Worm (Caenorhabditis elegans): ENCODE measurements around the gene srz-25.

The srz-25 gene

ce11 chrV:17542304-17542703 lies 1.9 kb downstream of the srz-25 start (continued):
- TF ChIP-seq hlh-30 (tag; optimal IDR thresholded peaks at IDR 0.05; ENCODE audit: insufficient read depth) (no peak), ZK546.5 (tag; optimal IDR thresholded peaks at IDR 0.05) (no peak), dmd-9 (GFP tag; IDR thresholded peaks at IDR 0.05) (no peak), arid-1 (GFP tag; conservative IDR thresholded peaks at IDR 0.05) (no peak), aha-1 (tag) (no peak), F44E2.7 (GFP tag; IDR thresholded peaks at IDR 0.05) (no peak), ZK337.2 (GFP tag; IDR thresholded peaks at IDR 0.05) (no peak), madf-5 (GFP tag; IDR thresholded peaks at IDR 0.05) (0 out of 4 replicates have a peak, but pooled peaks of 1 of the 2 experiments have one; percentile 35), lin-39 (tag; optimal IDR thresholded peaks at IDR 0.05) (no peak), ceh-82 (tag; optimal IDR thresholded peaks at IDR 0.05) (no peak), zfp-3 (GFP tag; conservative IDR thresholded peaks at IDR 0.05) (0 out of 2 replicates have a peak, but pooled peaks have one; percentile 39), nhr-42 (GFP tag; IDR thresholded peaks at IDR 0.05) (no peak), lin-13 (GFP tag; optimal IDR thresholded peaks at IDR 0.05) (no peak), daf-16 (GFP tag; optimal IDR thresholded peaks at IDR 0.05) (no peak), daf-16 (tag; optimal IDR thresholded peaks at IDR 0.05) (peak; percentile 13), madf-9 (GFP tag; conservative IDR thresholded peaks at IDR 0.05) (no peak), mes-2 (tag; optimal IDR thresholded peaks at IDR 0.05; ENCODE audit: poor library complexity, severe bottlenecking) (peak; percentile 1), duxl-1 (tag; optimal IDR thresholded peaks at IDR 0.05; ENCODE audit: poor library complexity) (peak; percentile 65), daf-19 (GFP tag; conservative IDR thresholded peaks at IDR 0.05) (no peak), egl-43 (GFP tag; IDR thresholded peaks at IDR 0.05) (peak; percentile 75), ceh-28 (tag; optimal IDR thresholded peaks at IDR 0.05) (no peak), tra-1 (GFP tag; IDR thresholded peaks at IDR 0.05) (no peak), hif-1 (tag; optimal IDR thresholded peaks at IDR 0.05) (no peak), ztf-7 (tag; optimal IDR thresholded peaks at IDR 0.05) (no peak), F49E8.2 (tag; optimal IDR thresholded peaks at IDR 0.05; ENCODE audit: borderline replicate concordance) (no peak), mep-1 (tag; optimal IDR thresholded peaks at IDR 0.05) (no peak), nhr-48 (tag; optimal IDR thresholded peaks at IDR 0.05) (no peak), lir-3 (tag; optimal IDR thresholded peaks at IDR 0.05) (no peak), dmd-8 (GFP tag; IDR thresholded peaks at IDR 0.05) (0 out of 2 replicates have a peak, but pooled peaks have one; percentile 29)

- no peak for TF ChIP-seq daf-19 (GFP tag; conservative IDR thresholded peaks at IDR 0.05)
- TF ChIP-seq duxl-1 (tag; optimal IDR thresholded peaks at IDR 0.05; ENCODE audit: poor library complexity) = peak; percentile 25
- peak; percentile 34 for TF ChIP-seq nhr-28 (tag; optimal IDR thresholded peaks at IDR 0.05)
- no peak for TF ChIP-seq hlh-11 (tag; optimal IDR thresholded peaks at IDR 0.05)
- no peak for TF ChIP-seq daf-16 (GFP tag; optimal IDR thresholded peaks at IDR 0.05)
- peak; percentile 80 for TF ChIP-seq daf-16 (tag; optimal IDR thresholded peaks at IDR 0.05)
- no peak for TF ChIP-seq mdl-1 (tag; optimal IDR thresholded peaks at IDR 0.05)
- no peak for TF ChIP-seq zip-2 (tag; optimal IDR thresholded peaks at IDR 0.05)
- peak; percentile 45 for TF ChIP-seq pqm-1 (tag; optimal IDR thresholded peaks at IDR 0.05)
Measured at ce11 chrV:17546931-17547330, 6.5 kb downstream of the srz-25 start.

- TF ChIP-seq set-16 (GFP tag; IDR thresholded peaks at IDR 0.05) (peak; percentile 98), pha-4 (GFP tag; IDR thresholded peaks at IDR 0.05) (peak; percentile 38; the same call in 1 of the 2 replicates), pha-4 (tag; optimal IDR thresholded peaks at IDR 0.05) (no peak), zip-11 (GFP tag; IDR thresholded peaks at IDR 0.05) (no peak), madf-9 (GFP tag; conservative IDR thresholded peaks at IDR 0.05) (no peak)
Measured at ce11 chrV:17548635-17549034, 8.2 kb downstream of the srz-25 start.
